Fruit fly (Drosophila melanogaster): ENCODE data around the gene CG14572.

The CG14572 gene

DNA sequence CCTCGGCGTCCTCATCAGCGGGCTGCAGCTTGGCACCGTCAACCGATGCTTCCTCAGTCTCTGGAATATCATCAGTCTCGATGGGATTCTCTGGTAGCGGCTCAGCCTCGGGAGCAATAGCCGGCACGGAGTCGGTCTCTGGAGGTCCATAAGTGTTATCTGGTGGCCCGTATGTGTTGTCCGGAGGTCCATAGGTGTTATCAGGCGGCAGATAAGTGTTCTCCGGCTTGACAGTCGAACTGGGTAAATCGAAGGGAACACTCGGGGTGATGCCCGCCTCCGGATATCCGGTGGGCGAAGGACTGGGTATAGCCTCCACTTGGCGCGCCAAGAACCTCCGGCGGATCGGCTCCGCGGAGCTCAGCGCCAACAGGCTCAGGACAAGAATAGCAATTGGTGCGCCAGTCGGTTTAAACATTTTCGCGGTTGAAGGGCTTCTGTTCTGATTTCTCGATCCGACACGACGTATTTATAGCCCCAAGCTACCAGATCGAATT is 10.2 kb upstream of the CG14572 start, which contains the start of gene CG14569:
Gene CG14569 (minus strand): TSS at position 447 of the 497 bp plus-strand sequence.
- TF ChIP-seq CG7045 (GFP tag; optimal IDR thresholded peaks at IDR 0.05) (no peak), bab1 (GFP tag; optimal IDR thresholded peaks at IDR 0.05) (no peak), CG7101 (tag; optimal IDR thresholded peaks at IDR 0.05) (no peak), CG5204 (GFP tag; optimal IDR thresholded peaks at IDR 0.05) (no peak), CG14711 (tag; optimal IDR thresholded peaks at IDR 0.05) (no peak)

DNA sequence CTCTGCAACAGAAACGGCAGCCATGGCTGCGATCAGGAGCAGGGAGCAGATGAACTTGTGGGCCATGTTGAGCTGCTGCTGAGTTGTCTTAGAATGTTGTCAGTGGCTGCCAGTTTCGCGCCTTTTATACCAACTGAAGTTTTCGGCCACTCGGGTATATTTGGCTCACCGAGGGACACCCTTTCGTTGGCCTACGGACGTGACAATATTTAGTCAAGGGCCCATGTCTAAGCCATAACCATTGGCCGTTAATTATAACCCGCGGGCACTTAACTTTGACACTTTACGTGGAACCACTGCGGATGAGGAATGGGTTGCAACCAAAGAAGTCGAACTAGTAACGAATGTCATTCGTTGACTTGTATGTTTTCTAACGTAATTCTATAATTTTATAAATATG is 7.9 kb upstream of the CG14572 start, which contains the start of gene CG14568:
Gene CG14568 (minus strand): TSS at position 101 of the 400 bp plus-strand sequence.
- no peak for TF ChIP-seq cnc (optimal IDR thresholded peaks at IDR 0.05)

dm6 chr3L:21733799-21734198 is 7.5 kb upstream of the CG14572 start, which contains the start of gene CG14573:
TSS of gene CG14573 (plus strand) at chr3L:21734099.
- TF ChIP-seq pad (GFP tag; optimal IDR thresholded peaks at IDR 0.05) (no peak), Clk (GFP tag; optimal IDR thresholded peaks at IDR 0.05) (no peak), CG14711 (tag; optimal IDR thresholded peaks at IDR 0.05) (no peak), CG1620 (GFP tag; optimal IDR thresholded peaks at IDR 0.05) (no peak), CG33017 (tag; optimal IDR thresholded peaks at IDR 0.05) (no peak), tj (GFP tag; optimal IDR thresholded peaks at IDR 0.05) (no peak), CG12768 (GFP tag; optimal IDR thresholded peaks at IDR 0.05) (no peak), Crg-1 (GFP tag; optimal IDR thresholded peaks at IDR 0.05) (no peak), CG7045 (GFP tag; optimal IDR thresholded peaks at IDR 0.05) (no peak), kay (GFP tag; ENCODE audit: borderline replicate concordance) (no peak), cnc (optimal IDR thresholded peaks at IDR 0.05) (no peak), CG11617 (GFP tag; optimal IDR thresholded peaks at IDR 0.05) (no peak), CG5204 (GFP tag; optimal IDR thresholded peaks at IDR 0.05) (no peak)

- TF ChIP-seq CG7101 (tag; optimal IDR thresholded peaks at IDR 0.05), result peak; percentile 5
- TF ChIP-seq CG33017 (tag; optimal IDR thresholded peaks at IDR 0.05), result peak; percentile 28
- TF ChIP-seq Hr96 (GFP tag; optimal IDR thresholded peaks at IDR 0.05), result no peak
- no peak for TF ChIP-seq toe (GFP tag; optimal IDR thresholded peaks at IDR 0.05)
- no peak for TF ChIP-seq cnc (optimal IDR thresholded peaks at IDR 0.05)
- TF ChIP-seq pad (GFP tag; optimal IDR thresholded peaks at IDR 0.05), result no peak
Observed at dm6 chr3L:21738175-21739016, 2.9 kb upstream of the CG14572 start, which contains the start of gene CG14567. TSS of gene CG14567 (minus strand) at chr3L:21738430.

DNA sequence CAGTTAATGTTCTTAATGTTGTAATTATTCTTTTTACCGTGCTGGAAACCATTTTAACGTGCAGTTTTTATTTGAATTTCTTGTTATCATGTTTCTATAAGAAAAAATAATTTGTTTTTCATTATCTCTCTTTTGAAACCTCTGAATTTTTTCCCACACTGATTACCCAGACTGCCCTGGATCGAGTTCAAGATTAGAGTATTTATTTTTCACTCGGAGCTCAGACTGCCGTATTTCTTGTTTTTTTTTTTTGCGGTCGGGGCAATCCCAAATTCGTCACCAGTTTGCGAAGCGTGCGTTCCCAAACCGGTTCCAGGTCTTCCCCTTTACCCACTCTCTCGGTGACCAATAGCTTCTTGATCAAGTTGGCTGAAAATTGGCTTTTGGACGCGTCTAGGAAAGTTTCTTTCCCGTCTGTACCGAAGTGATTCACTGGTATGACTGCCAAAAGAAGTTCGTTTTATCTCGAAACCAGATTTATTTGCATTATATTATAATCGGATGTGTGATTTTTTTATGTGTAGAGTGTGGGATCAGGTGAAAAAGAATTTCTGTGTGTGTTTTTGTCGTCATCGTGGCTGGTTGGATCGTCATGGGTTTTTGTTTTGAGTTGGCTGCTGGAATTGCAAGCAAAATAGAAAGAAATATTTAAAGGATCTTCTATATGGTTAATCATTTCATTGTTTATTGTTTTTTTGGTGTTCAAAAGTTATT is 2.2 kb upstream of the CG14572 start:
- TF ChIP-seq kay (GFP tag; ENCODE audit: borderline replicate concordance) (peak; percentile 53), ovo (GFP tag; optimal IDR thresholded peaks at IDR 0.05) (no peak)

DNA sequence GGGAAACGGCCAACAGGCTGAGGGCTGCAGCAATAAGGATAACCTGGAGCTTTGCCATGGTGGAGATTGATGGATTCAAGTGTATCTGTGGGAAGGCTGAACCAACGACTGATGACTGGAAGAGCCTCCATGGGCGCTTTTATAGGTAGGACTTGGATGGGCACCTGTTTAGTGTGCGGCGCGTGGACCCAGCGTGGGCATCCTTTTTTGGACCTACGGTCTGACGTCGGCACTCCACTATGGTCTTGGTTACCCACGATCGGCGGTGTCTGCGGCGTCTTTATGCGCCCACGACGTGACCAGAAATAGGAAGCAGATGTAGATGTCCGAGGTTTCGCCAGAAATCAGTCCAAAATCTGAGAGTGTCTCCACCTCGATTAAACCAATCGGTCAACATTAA is 1.1 kb upstream of the CG14572 start, which contains the start of gene CG14566:
Gene CG14566 (minus strand): TSS at position 101 of the 400 bp plus-strand sequence.
- no peak for TF ChIP-seq cic (GFP tag; optimal IDR thresholded peaks at IDR 0.05)
- no peak for TF ChIP-seq CG14711 (tag; optimal IDR thresholded peaks at IDR 0.05)
- no peak for TF ChIP-seq tj (GFP tag; optimal IDR thresholded peaks at IDR 0.05)
- no peak for TF ChIP-seq CG5204 (GFP tag; optimal IDR thresholded peaks at IDR 0.05)
- TF ChIP-seq pad (GFP tag; optimal IDR thresholded peaks at IDR 0.05), result no peak
- TF ChIP-seq Hr96 (GFP tag; optimal IDR thresholded peaks at IDR 0.05), result no peak

- TF ChIP-seq toe (GFP tag; optimal IDR thresholded peaks at IDR 0.05) (no peak), Clk (GFP tag; optimal IDR thresholded peaks at IDR 0.05) (no peak), Crg-1 (GFP tag; optimal IDR thresholded peaks at IDR 0.05) (no peak), CG12768 (GFP tag; optimal IDR thresholded peaks at IDR 0.05) (no peak), CG11617 (GFP tag; optimal IDR thresholded peaks at IDR 0.05) (no peak), CG14711 (tag; optimal IDR thresholded peaks at IDR 0.05) (no peak), CG5204 (GFP tag; optimal IDR thresholded peaks at IDR 0.05) (no peak), bab1 (GFP tag; optimal IDR thresholded peaks at IDR 0.05) (no peak), Hr96 (GFP tag; optimal IDR thresholded peaks at IDR 0.05) (no peak), CG7045 (GFP tag; optimal IDR thresholded peaks at IDR 0.05) (no peak)
Observed at dm6 chr3L:21744169-21744568, 2.8 kb downstream of the CG14572 start, which contains the start of gene CG14565. TSS of gene CG14565 (minus strand) at chr3L:21744269.

Data from whole organism, adult.